Worm (Caenorhabditis elegans): ENCODE measurements around the gene prmn-1.

ce11 chrX:11405908-11406307 lies 21.0 kb downstream of the prmn-1 start, which contains the start of gene slo-2:
- TF ChIP-seq dao-5 (tag; optimal IDR thresholded peaks at IDR 0.05) (no peak), him-1 (tag; optimal IDR thresholded peaks at IDR 0.05) (no peak), W03F9.2 (tag; optimal IDR thresholded peaks at IDR 0.05) (no peak)
